Fruit fly (Drosophila melanogaster): ENCODE measurements around the gene CG5071.

CG5071 gene

dm6 chr3R:25640463-25640862, 22.2 kb downstream of the CG5071 start:
- no peak for TF ChIP-seq Clk (GFP tag; optimal IDR thresholded peaks at IDR 0.05)
- TF ChIP-seq CG14711 (tag; optimal IDR thresholded peaks at IDR 0.05) = peak; percentile 6
- no peak for TF ChIP-seq toe (GFP tag; optimal IDR thresholded peaks at IDR 0.05)
- TF ChIP-seq CG1620 (GFP tag; optimal IDR thresholded peaks at IDR 0.05) = no peak
- TF ChIP-seq cic (GFP tag; optimal IDR thresholded peaks at IDR 0.05) = no peak
- TF ChIP-seq tj (GFP tag; optimal IDR thresholded peaks at IDR 0.05) = peak; percentile 53
- no peak for TF ChIP-seq CG7045 (GFP tag; optimal IDR thresholded peaks at IDR 0.05)
- no peak for TF ChIP-seq cnc (optimal IDR thresholded peaks at IDR 0.05)
- no peak for TF ChIP-seq pad (GFP tag; optimal IDR thresholded peaks at IDR 0.05)
- TF ChIP-seq CG7101 (tag; optimal IDR thresholded peaks at IDR 0.05) = no peak
- TF ChIP-seq Mnt (GFP tag; optimal IDR thresholded peaks at IDR 0.05) = no peak
- no peak for TF ChIP-seq ovo (GFP tag; optimal IDR thresholded peaks at IDR 0.05)
- no peak for TF ChIP-seq CG5204 (GFP tag; optimal IDR thresholded peaks at IDR 0.05)
- TF ChIP-seq CG12768 (GFP tag; optimal IDR thresholded peaks at IDR 0.05) = no peak
- TF ChIP-seq bab1 (GFP tag; optimal IDR thresholded peaks at IDR 0.05) = peak; percentile 77
- no peak for TF ChIP-seq CG33017 (tag; optimal IDR thresholded peaks at IDR 0.05)
- no peak for TF ChIP-seq CG11617 (GFP tag; optimal IDR thresholded peaks at IDR 0.05)
- no peak for TF ChIP-seq Hr96 (GFP tag; optimal IDR thresholded peaks at IDR 0.05)

- TF ChIP-seq CG11617 (GFP tag; optimal IDR thresholded peaks at IDR 0.05) = no peak
- TF ChIP-seq Hr96 (GFP tag; optimal IDR thresholded peaks at IDR 0.05) = no peak
- no peak for TF ChIP-seq CG33017 (tag; optimal IDR thresholded peaks at IDR 0.05)
- TF ChIP-seq CG1620 (GFP tag; optimal IDR thresholded peaks at IDR 0.05) = no peak
- TF ChIP-seq CG7101 (tag; optimal IDR thresholded peaks at IDR 0.05) = no peak
- no peak for TF ChIP-seq tj (GFP tag; optimal IDR thresholded peaks at IDR 0.05)
- TF ChIP-seq Mnt (GFP tag; optimal IDR thresholded peaks at IDR 0.05) = no peak
- TF ChIP-seq cnc (optimal IDR thresholded peaks at IDR 0.05) = no peak
- TF ChIP-seq CG7045 (GFP tag; optimal IDR thresholded peaks at IDR 0.05) = no peak
- no peak for TF ChIP-seq Crg-1 (GFP tag; optimal IDR thresholded peaks at IDR 0.05)
- TF ChIP-seq CG12768 (GFP tag; optimal IDR thresholded peaks at IDR 0.05) = no peak
- no peak for TF ChIP-seq ovo (GFP tag; optimal IDR thresholded peaks at IDR 0.05)
- no peak for TF ChIP-seq CG14711 (tag; optimal IDR thresholded peaks at IDR 0.05)
- no peak for TF ChIP-seq kay (GFP tag; ENCODE audit: borderline replicate concordance)
- TF ChIP-seq Clk (GFP tag; optimal IDR thresholded peaks at IDR 0.05) = no peak
- no peak for TF ChIP-seq bab1 (GFP tag; optimal IDR thresholded peaks at IDR 0.05)
- TF ChIP-seq CG5204 (GFP tag; optimal IDR thresholded peaks at IDR 0.05) = no peak
Observed at dm6 chr3R:25644172-25644571, 26.0 kb downstream of the CG5071 start.

dm6 chr3R:25646882-25647518, 28.8 kb downstream of the CG5071 start:
- TF ChIP-seq Mnt (GFP tag; optimal IDR thresholded peaks at IDR 0.05) (peak; percentile 90), CG5204 (GFP tag; optimal IDR thresholded peaks at IDR 0.05) (peak; percentile 90), bab1 (GFP tag; optimal IDR thresholded peaks at IDR 0.05) (peak; percentile 93), Hr96 (GFP tag; optimal IDR thresholded peaks at IDR 0.05) (peak; percentile 94), Crg-1 (GFP tag; optimal IDR thresholded peaks at IDR 0.05) (peak; percentile 94), CG7045 (GFP tag; optimal IDR thresholded peaks at IDR 0.05) (peak; percentile 90), CG7101 (tag; optimal IDR thresholded peaks at IDR 0.05) (peak; percentile 89), cic (GFP tag; optimal IDR thresholded peaks at IDR 0.05) (peak; percentile 100), CG12768 (GFP tag; optimal IDR thresholded peaks at IDR 0.05) (peak; percentile 91), toe (GFP tag; optimal IDR thresholded peaks at IDR 0.05) (peak; percentile 96), CG33017 (tag; optimal IDR thresholded peaks at IDR 0.05) (peak; percentile 83), pad (GFP tag; optimal IDR thresholded peaks at IDR 0.05) (peak; percentile 84), ovo (GFP tag; optimal IDR thresholded peaks at IDR 0.05) (peak; percentile 86), tj (GFP tag; optimal IDR thresholded peaks at IDR 0.05) (peak; percentile 61), Clk (GFP tag; optimal IDR thresholded peaks at IDR 0.05) (peak; percentile 86), CG1620 (GFP tag; optimal IDR thresholded peaks at IDR 0.05) (peak; percentile 89), CG11617 (GFP tag; optimal IDR thresholded peaks at IDR 0.05) (peak; percentile 86), kay (GFP tag; ENCODE audit: borderline replicate concordance) (no peak), cnc (optimal IDR thresholded peaks at IDR 0.05) (no peak), CG14711 (tag; optimal IDR thresholded peaks at IDR 0.05) (peak; percentile 83)

- no peak for TF ChIP-seq CG7045 (GFP tag; optimal IDR thresholded peaks at IDR 0.05)
- TF ChIP-seq cnc (optimal IDR thresholded peaks at IDR 0.05) = no peak
- TF ChIP-seq CG1620 (GFP tag; optimal IDR thresholded peaks at IDR 0.05) = no peak
- TF ChIP-seq Hr96 (GFP tag; optimal IDR thresholded peaks at IDR 0.05) = peak; percentile 50
- TF ChIP-seq pad (GFP tag; optimal IDR thresholded peaks at IDR 0.05) = no peak
- TF ChIP-seq toe (GFP tag; optimal IDR thresholded peaks at IDR 0.05) = peak; percentile 42
- TF ChIP-seq CG7101 (tag; optimal IDR thresholded peaks at IDR 0.05) = peak; percentile 41
- TF ChIP-seq Mnt (GFP tag; optimal IDR thresholded peaks at IDR 0.05) = peak; percentile 33
- peak; percentile 95 for TF ChIP-seq kay (GFP tag; ENCODE audit: borderline replicate concordance)
- TF ChIP-seq CG33017 (tag; optimal IDR thresholded peaks at IDR 0.05) = peak; percentile 41
- TF ChIP-seq CG12768 (GFP tag; optimal IDR thresholded peaks at IDR 0.05) = peak; percentile 79
- TF ChIP-seq CG5204 (GFP tag; optimal IDR thresholded peaks at IDR 0.05) = no peak
- peak; percentile 56 for TF ChIP-seq cic (GFP tag; optimal IDR thresholded peaks at IDR 0.05)
- peak; percentile 50 for TF ChIP-seq tj (GFP tag; optimal IDR thresholded peaks at IDR 0.05)
- peak; percentile 49 for TF ChIP-seq ovo (GFP tag; optimal IDR thresholded peaks at IDR 0.05)
- peak; percentile 42 for TF ChIP-seq bab1 (GFP tag; optimal IDR thresholded peaks at IDR 0.05)
- no peak for TF ChIP-seq Clk (GFP tag; optimal IDR thresholded peaks at IDR 0.05)
- TF ChIP-seq CG11617 (GFP tag; optimal IDR thresholded peaks at IDR 0.05) = peak; percentile 52
- TF ChIP-seq CG14711 (tag; optimal IDR thresholded peaks at IDR 0.05) = peak; percentile 3
- TF ChIP-seq Crg-1 (GFP tag; optimal IDR thresholded peaks at IDR 0.05) = no peak
Observed at dm6 chr3R:25647577-25648257, 29.5 kb downstream of the CG5071 start.

dm6 chr3R:25648258-25648606, 30.0 kb downstream of the CG5071 start:
- TF ChIP-seq CG7045 (GFP tag; optimal IDR thresholded peaks at IDR 0.05) (no peak), CG12768 (GFP tag; optimal IDR thresholded peaks at IDR 0.05) (no peak), cic (GFP tag; optimal IDR thresholded peaks at IDR 0.05) (no peak), CG11617 (GFP tag; optimal IDR thresholded peaks at IDR 0.05) (no peak), Hr96 (GFP tag; optimal IDR thresholded peaks at IDR 0.05) (no peak), cnc (optimal IDR thresholded peaks at IDR 0.05) (no peak)
